Fruit fly (Drosophila melanogaster): ENCODE measurements around the gene CG31643.

CG31643 gene

dm6 chr2L:6088371-6089365 is 50.8 kb downstream of the CG31643 start (continued):
- TF ChIP-seq E2f2 (GFP tag; IDR thresholded peaks at IDR 0.05), result no peak
- TF ChIP-seq ttk (GFP tag; IDR thresholded peaks at IDR 0.05), result peak; percentile 18; the same call in 1 of the 2 replicates
- TF ChIP-seq jigr1 (GFP tag; IDR thresholded peaks at IDR 0.05), result no peak
- TF ChIP-seq inv (GFP tag; IDR thresholded peaks at IDR 0.05; ENCODE audit: partially characterized antibody), result no peak
- no peak for TF ChIP-seq CG7963 (GFP tag; IDR thresholded peaks at IDR 0.05; ENCODE audit: partially characterized antibody)
- peak; percentile 88 for TF ChIP-seq crol (GFP tag; IDR thresholded peaks at IDR 0.05)
- TF ChIP-seq kay (GFP tag; optimal IDR thresholded peaks at IDR 0.05), result peak; percentile 93
- no peak for TF ChIP-seq CG10462 (GFP tag; optimal IDR thresholded peaks at IDR 0.05)
- TF ChIP-seq ato (GFP tag; IDR thresholded peaks at IDR 0.05; ENCODE audit: partially characterized antibody), result peak; percentile 47; the same call in 1 of the 2 replicates
- no peak for TF ChIP-seq Atf-2 (GFP tag; optimal IDR thresholded peaks at IDR 0.05)

dm6 chr2L:6089604-6090198 is 51.8 kb downstream of the CG31643 start:
- TF ChIP-seq mirr (GFP tag; optimal IDR thresholded peaks at IDR 0.05), result peak; percentile 89
- peak; percentile 61 for TF ChIP-seq grn (GFP tag; optimal IDR thresholded peaks at IDR 0.05)
- no peak for TF ChIP-seq CG9215 (GFP tag; IDR thresholded peaks at IDR 0.05)
- peak; percentile 2 for TF ChIP-seq sens (GFP tag)
- no peak for TF ChIP-seq CG11398 (GFP tag; optimal IDR thresholded peaks at IDR 0.05)
- TF ChIP-seq CG7372 (GFP tag; IDR thresholded peaks at IDR 0.05), result no peak
- TF ChIP-seq GATAe (GFP tag; conservative IDR thresholded peaks at IDR 0.05), result peak; percentile 80
- TF ChIP-seq exex (tag; optimal IDR thresholded peaks at IDR 0.05), result peak; percentile 68
- TF ChIP-seq Aef1 (GFP tag; IDR thresholded peaks at IDR 0.05), result no peak
- peak; percentile 59 for TF ChIP-seq sd (tag; optimal IDR thresholded peaks at IDR 0.05)
- peak; percentile 19 for TF ChIP-seq Med (GFP tag)
- TF ChIP-seq CG34224 (GFP tag; IDR thresholded peaks at IDR 0.05; ENCODE audit: partially characterized antibody), result no peak
- no peak for TF ChIP-seq fd3F (GFP tag; optimal IDR thresholded peaks at IDR 0.05)

- TF ChIP-seq Blimp-1 (GFP tag; optimal IDR thresholded peaks at IDR 0.05), result peak; percentile 69
- TF ChIP-seq CG12659 (GFP tag; optimal IDR thresholded peaks at IDR 0.05), result no peak
- peak; percentile 5 for TF ChIP-seq CG8924 (tag; optimal IDR thresholded peaks at IDR 0.05)
- TF ChIP-seq CG3065 (GFP tag; optimal IDR thresholded peaks at IDR 0.05), result no peak
- peak in 1 of 2 experiments; percentile 77 for TF ChIP-seq Hr78 (GFP tag; optimal IDR thresholded peaks at IDR 0.05)
- no peak for TF ChIP-seq CG3163 (GFP tag; optimal IDR thresholded peaks at IDR 0.05)
- no peak for TF ChIP-seq PHDP (tag; optimal IDR thresholded peaks at IDR 0.05)
- TF ChIP-seq run (tag; optimal IDR thresholded peaks at IDR 0.05), result no peak
- TF ChIP-seq CG13424 (tag; optimal IDR thresholded peaks at IDR 0.05), result no peak
- peak; percentile 16 for TF ChIP-seq B-H2 (GFP tag; optimal IDR thresholded peaks at IDR 0.05)
- TF ChIP-seq bigmax (GFP tag; optimal IDR thresholded peaks at IDR 0.05), result no peak
- TF ChIP-seq Dad (GFP tag; optimal IDR thresholded peaks at IDR 0.05), result no peak
- no peak for TF ChIP-seq luna (GFP tag; optimal IDR thresholded peaks at IDR 0.05)
- TF ChIP-seq Fer3 (tag; optimal IDR thresholded peaks at IDR 0.05), result no peak
- no peak for TF ChIP-seq CG18476 (GFP tag; optimal IDR thresholded peaks at IDR 0.05)
- TF ChIP-seq Sox102F (GFP tag; optimal IDR thresholded peaks at IDR 0.05), result no peak
- TF ChIP-seq Deaf1 (tag; optimal IDR thresholded peaks at IDR 0.05), result peak; percentile 84
- no peak for TF ChIP-seq Doc2 (GFP tag; IDR thresholded peaks at IDR 0.05)
- TF ChIP-seq CG1233 (GFP tag; optimal IDR thresholded peaks at IDR 0.05), result no peak
- peak; percentile 86; the same call in 2 of the 4 replicates for TF ChIP-seq chinmo (GFP tag; IDR thresholded peaks at IDR 0.05; ENCODE audit: partially characterized antibody)
- TF ChIP-seq rib (GFP tag; IDR thresholded peaks at IDR 0.05), result peak; percentile 69; the same call in 1 of the 2 replicates
- TF ChIP-seq Taf1 (GFP tag; IDR thresholded peaks at IDR 0.05), result no peak
- TF ChIP-seq CG8478 (optimal IDR thresholded peaks at IDR 0.05), result no peak
Measured at dm6 chr2L:6090365-6090764, 52.4 kb downstream of the CG31643 start.

Measured in whole organism, embryonic.